Worm (Caenorhabditis elegans) whole organism, L4 larva: ENCODE results near the gene K01G5.8.

Source experiments
- F49E8.2 ChIP-seq: sonication (generic microtip); optimal IDR thresholded peaks from 2 replicates; lab custom pipeline; 2016; ENCODE audit warnings: missing compliant biosample characterization, mild to moderate bottlenecking, missing genetic modification characterization, borderline replicate concordance
- aly-2 ChIP-seq: sonication (generic microtip); optimal IDR thresholded peaks from 2 replicates; lab custom pipeline; 2018; ENCODE audit warnings: missing biosample characterization, missing genetic modification characterization
- dmd-9 ChIP-seq: fragments of 200-800 bp; sonication (Bioruptor generic); IDR thresholded peaks from 2 replicates; pipeline ENCODE4 v1.3.6; 2022; ENCODE audit warnings: missing genetic modification reagents, missing genetic modification characterization, missing compliant biosample characterization
- nhr-237 ChIP-seq: sonication (generic microtip); optimal IDR thresholded peaks from 2 replicates; lab custom pipeline; 2017; ENCODE audit warnings: missing biosample characterization, missing genetic modification characterization
- nhr-25 ChIP-seq: sonication (generic microtip); optimal IDR thresholded peaks from 2 replicates; lab custom pipeline; 2017; ENCODE audit warnings: missing genetic modification characterization, mild to moderate bottlenecking, missing compliant biosample characterization, antibody characterized with exemption, moderate library complexity, borderline replicate concordance; ENCODE audit not compliant: insufficient read depth
- pqm-1 ChIP-seq: sonication (generic microtip); optimal IDR thresholded peaks from 2 replicates; lab custom pipeline; 2017; ENCODE audit warnings: missing biosample characterization, missing genetic modification characterization
- set-16 ChIP-seq: fragments of 200-800 bp; sonication (Bioruptor generic); IDR thresholded peaks from 2 replicates; pipeline ENCODE4 v1.3.6; 2022; ENCODE audit warnings: missing genetic modification reagents, missing genetic modification characterization, missing compliant biosample characterization
- snpc-4 ChIP-seq: fragments of 150-350 bp; optimal IDR thresholded peaks from 2 replicates; lab custom pipeline; 2014; ENCODE audit warnings: missing biosample characterization, missing genetic modification characterization
- unc-62 ChIP-seq, 3 experiments: fragments of 150-350 bp in 1 of 3; sonication (generic microtip); optimal IDR thresholded peaks in 2 of 3; peaks in 1 of 3; 1 replicate in 1 of 3; 2 replicates in 2 of 3; lab custom pipeline; 2014 to 2017; ENCODE audit warnings: missing biosample characterization in 3 of 3, missing genetic modification characterization in 3 of 3, missing genetic modification reagents in 3 of 3, missing genotype in 1 of 3
- zag-1 ChIP-seq: fragments of 150-350 bp; optimal IDR thresholded peaks from 2 replicates; lab custom pipeline; 2014; ENCODE audit warnings: missing biosample characterization, missing genetic modification characterization
- ztf-11 ChIP-seq: fragments of 150-350 bp; optimal IDR thresholded peaks from 2 replicates; lab custom pipeline; 2014; ENCODE audit warnings: missing biosample characterization, missing genetic modification characterization

DNA sequence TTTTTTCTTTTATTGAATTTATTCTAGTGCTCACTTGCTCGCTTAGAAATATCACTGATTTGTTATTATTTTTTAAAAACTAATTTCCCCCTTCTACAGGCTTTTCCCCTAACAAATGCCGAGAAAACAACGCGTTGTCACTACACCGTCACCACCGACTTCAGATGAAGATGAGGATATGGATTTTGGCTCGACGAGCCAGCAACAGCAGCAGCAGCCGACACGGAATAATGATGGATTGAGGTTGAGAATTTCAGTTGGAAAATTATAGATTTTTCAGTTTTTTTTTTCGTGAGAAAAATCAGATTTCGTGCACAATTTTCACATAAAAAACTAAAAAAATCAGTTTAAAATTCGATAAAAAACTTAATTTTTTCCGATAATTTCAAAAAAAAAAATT is 22.5 kb upstream of the K01G5.8 start, which contains the start of gene dpy-28:
- TF ChIP-seq pqm-1 (tag; lab: Kevin White, UChicago) (no peak), ztf-11 (no peak), zag-1 (tag; lab: Kevin White, UChicago) (no peak), nhr-25 (no peak), unc-62 (GFP tag; optimal IDR thresholded peaks at IDR 0.05 in 1 of 2; lab: Kevin White, UChicago) (no peak), unc-62 (tag; optimal IDR thresholded peaks at IDR 0.05; lab: Kevin White, UChicago) (no peak), snpc-4 (no peak), nhr-237 (tag; lab: Kevin White, UChicago) (no peak), dmd-9 (GFP tag; lab: Robert Waterston, UW) (no peak), F49E8.2 (tag; lab: Kevin White, UChicago) (no peak), aly-2 (tag; lab: Kevin White, UChicago) (no peak), set-16 (GFP tag; lab: Robert Waterston, UW) (no peak)
